Worm (Caenorhabditis elegans) whole organism, young adult: Measurements from ENCODE around the gene nhr-232.

ENCODE experiments used
- attf-6 ChIP-seq: fragments of 200-800 bp; sonication (Bioruptor generic); IDR thresholded peaks from 2 replicates; pipeline ENCODE4 v1.3.6; 2022; ENCODE audit warnings: missing genetic modification reagents, missing genetic modification characterization, missing compliant biosample characterization
- mcd-1 ChIP-seq: fragments of 200-800 bp; sonication (Bioruptor generic); IDR thresholded peaks from 2 replicates; pipeline ENCODE4 v1.3.6; 2022; ENCODE audit warnings: missing genetic modification reagents, missing genetic modification characterization, missing compliant biosample characterization
- nhr-120 ChIP-seq: fragments of 200-800 bp; sonication (Bioruptor generic); IDR thresholded peaks from 2 replicates; pipeline ENCODE4 v1.3.6; 2022; ENCODE audit warnings: missing genetic modification characterization, missing compliant biosample characterization
- tlf-1 ChIP-seq: fragments of 200-800 bp; sonication (Bioruptor generic); optimal IDR thresholded peaks from 2 replicates; lab custom pipeline; 2018; ENCODE audit warnings: mild to moderate bottlenecking, missing genetic modification characterization, missing compliant biosample characterization
- unc-62 ChIP-seq: fragments of 150-350 bp; optimal IDR thresholded peaks from 2 replicates; lab custom pipeline; 2014; ENCODE audit warnings: missing biosample characterization, missing genetic modification reagents, missing genetic modification characterization

DNA sequence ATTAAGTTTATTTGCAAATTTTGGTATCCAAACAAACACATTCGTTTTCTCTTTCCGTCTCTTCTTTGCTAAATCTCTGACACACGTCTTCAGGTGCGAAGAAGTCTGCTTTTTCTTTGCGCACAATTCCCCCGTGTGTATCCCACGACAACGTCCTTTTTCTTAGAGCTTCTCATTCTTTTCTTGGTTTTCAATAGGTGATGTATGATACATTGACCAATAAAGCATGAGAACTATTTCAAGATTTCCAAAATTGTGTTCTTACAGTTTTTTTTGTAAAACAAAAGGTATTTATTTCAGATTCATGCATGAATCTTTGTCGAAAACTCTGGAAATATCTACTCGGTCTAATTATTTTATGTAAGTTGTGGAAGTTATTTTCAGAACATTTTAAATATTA, 33.8 kb downstream of the nhr-232 start, which contains the start of gene B0024.15:
- no peak for TF ChIP-seq attf-6 (GFP tag; lab: Robert Waterston, UW)
- no peak for TF ChIP-seq mcd-1
- TF ChIP-seq nhr-120 (GFP tag; lab: Robert Waterston, UW) = no peak
- no peak for TF ChIP-seq tlf-1 (GFP tag; lab: Kevin White, UChicago)
- no peak for TF ChIP-seq unc-62
